Worm (Caenorhabditis elegans) whole organism, late embryonic: Measurements from ENCODE around the gene gcy-36.

Experiments
- elt-2 ChIP-seq: sonication (generic microtip); optimal IDR thresholded peaks from 2 replicates; lab custom pipeline; 2016; ENCODE audit warnings: missing genetic modification reagents, missing genetic modification characterization, missing compliant biosample characterization
- eyg-1 ChIP-seq: sonication (generic microtip); optimal IDR thresholded peaks from 2 replicates; lab custom pipeline; 2016; ENCODE audit warnings: missing genotype, missing genetic modification characterization, missing compliant biosample characterization
- hlh-6 ChIP-seq: sonication (generic microtip); optimal IDR thresholded peaks from 2 replicates; lab custom pipeline; 2016; ENCODE audit warnings: missing genotype, missing genetic modification characterization, missing compliant biosample characterization
- lin-11 ChIP-seq: fragments of 200-800 bp; sonication (Bioruptor generic); optimal IDR thresholded peaks from 2 replicates; lab custom pipeline; 2018; ENCODE audit warnings: mild to moderate bottlenecking, missing genetic modification characterization, missing compliant biosample characterization
- nfya-1 ChIP-seq: sonication (generic microtip); optimal IDR thresholded peaks from 2 replicates; lab custom pipeline; 2017; ENCODE audit warnings: missing genetic modification characterization, mild to moderate bottlenecking, missing compliant biosample characterization, antibody characterized with exemption, moderate library complexity
- nhr-11 ChIP-seq: fragments of 150-350 bp; optimal IDR thresholded peaks from 2 replicates; lab custom pipeline; 2014; ENCODE audit warnings: missing biosample characterization, missing genetic modification characterization
- pqm-1 ChIP-seq: sonication (generic microtip); optimal IDR thresholded peaks from 2 replicates; lab custom pipeline; 2016; ENCODE audit warnings: missing genetic modification characterization, missing compliant biosample characterization
- sox-2 ChIP-seq: fragments of 200-800 bp; sonication (Bioruptor generic); IDR thresholded peaks from 2 replicates; pipeline ENCODE4 v1.3.6; 2022; ENCODE audit warnings: missing genetic modification reagents, missing genetic modification characterization, missing compliant biosample characterization
- sox-4 ChIP-seq: sonication (generic microtip); optimal IDR thresholded peaks from 2 replicates; lab custom pipeline; 2017; ENCODE audit warnings: mild to moderate bottlenecking, missing genetic modification characterization, inconsistent platforms, missing compliant biosample characterization

DNA sequence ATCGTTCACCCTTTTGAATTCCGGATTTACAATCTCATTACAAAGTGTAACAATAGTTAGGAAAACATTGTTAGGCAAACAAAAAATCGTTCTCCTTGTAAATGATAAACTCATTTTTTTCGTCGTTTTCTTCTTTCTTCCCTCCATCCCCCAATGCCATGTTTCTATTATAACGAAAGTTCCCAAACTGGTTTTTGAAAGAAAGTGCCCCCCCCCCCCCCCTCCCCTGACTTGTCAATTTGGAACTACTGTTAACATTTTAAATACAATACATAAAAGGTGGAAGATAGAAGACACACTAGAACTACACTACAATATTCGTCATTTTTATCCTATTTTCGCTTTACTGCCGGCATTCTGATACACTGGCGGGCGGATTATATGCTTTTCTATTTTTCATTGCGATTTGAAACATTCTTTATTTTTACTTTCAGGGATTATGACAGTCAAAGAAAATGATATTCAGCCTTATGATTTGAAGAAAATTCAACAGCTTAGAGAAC is 32.5 kb upstream of the gcy-36 start, which contains the start of gene R03A10.5:
- no peak for TF ChIP-seq sox-4 (tag; lab: Kevin White, UChicago)
- TF ChIP-seq pqm-1 (tag; lab: Kevin White, UChicago), result no peak
- no peak for TF ChIP-seq sox-2 (GFP tag; lab: Robert Waterston, UW)
- TF ChIP-seq lin-11 (tag; lab: Kevin White, UChicago), result no peak
- no peak for TF ChIP-seq nhr-11 (tag; lab: Kevin White, UChicago)
- TF ChIP-seq nfya-1, result no peak
- no peak for TF ChIP-seq eyg-1 (tag; lab: Kevin White, UChicago)
- TF ChIP-seq elt-2 (tag; lab: Kevin White, UChicago), result no peak
- no peak for TF ChIP-seq hlh-6 (tag; lab: Kevin White, UChicago)
